Worm (Caenorhabditis elegans) whole organism, late embryonic: Measurements from ENCODE around the gene C27F2.10.

Experiments used
- F13H6.1 ChIP-seq: sonication (generic microtip); optimal IDR thresholded peaks from 2 replicates; lab custom pipeline; 2016; ENCODE audit warnings: missing genetic modification characterization, missing compliant biosample characterization
- K02D7.2 ChIP-seq: sonication (generic microtip); optimal IDR thresholded peaks from 2 replicates; lab custom pipeline; 2017; ENCODE audit warnings: mild to moderate bottlenecking, missing genetic modification characterization, missing compliant biosample characterization
- K09A11.1 ChIP-seq: sonication (generic microtip); optimal IDR thresholded peaks from 2 replicates; lab custom pipeline; 2017; ENCODE audit warnings: antibody characterized with exemption, mild to moderate bottlenecking, missing genetic modification characterization, missing compliant biosample characterization; ENCODE audit not compliant: insufficient read depth
- T23F11.4 ChIP-seq: fragments of 200-800 bp; sonication (Bioruptor generic); optimal IDR thresholded peaks from 2 replicates; lab custom pipeline; 2018; ENCODE audit warnings: mild to moderate bottlenecking, missing genetic modification characterization, missing compliant biosample characterization
- ahr-1 ChIP-seq: sonication (generic microtip); optimal IDR thresholded peaks from 2 replicates; lab custom pipeline; 2016; ENCODE audit warnings: missing genetic modification characterization, missing compliant biosample characterization
- ama-1 ChIP-seq: fragments of 150-350 bp; optimal IDR thresholded peaks from 2 replicates; lab custom pipeline; 2014
- ceh-19 ChIP-seq: fragments of 200-800 bp; sonication (Bioruptor generic); optimal IDR thresholded peaks from 2 replicates; lab custom pipeline; 2018; ENCODE audit warnings: mild to moderate bottlenecking, missing genetic modification characterization, missing compliant biosample characterization
- ceh-2 ChIP-seq: sonication (generic microtip); optimal IDR thresholded peaks from 2 replicates; lab custom pipeline; 2016; ENCODE audit warnings: missing genotype, missing genetic modification characterization, missing compliant biosample characterization
- ceh-24 ChIP-seq: sonication (generic microtip); optimal IDR thresholded peaks from 2 replicates; lab custom pipeline; 2016; ENCODE audit warnings: mild to moderate bottlenecking, missing genetic modification characterization, missing compliant biosample characterization
- ceh-31 ChIP-seq: sonication (generic microtip); optimal IDR thresholded peaks from 2 replicates; lab custom pipeline; 2016; ENCODE audit warnings: missing genetic modification characterization, missing compliant biosample characterization
- ceh-34 ChIP-seq: sonication (generic microtip); optimal IDR thresholded peaks from 2 replicates; lab custom pipeline; 2016; ENCODE audit warnings: mild to moderate bottlenecking, missing genetic modification characterization, missing compliant biosample characterization
- ceh-45 ChIP-seq: fragments of 200-800 bp; sonication (Bioruptor generic); IDR thresholded peaks from 2 replicates; pipeline ENCODE4 v1.3.6; 2022; ENCODE audit warnings: missing genetic modification reagents, missing genetic modification characterization, missing compliant biosample characterization
- ceh-9 ChIP-seq: sonication (generic microtip); optimal IDR thresholded peaks from 2 replicates; lab custom pipeline; 2016; ENCODE audit warnings: mild to moderate bottlenecking, missing genetic modification characterization, inconsistent platforms, missing compliant biosample characterization
- dmd-4 ChIP-seq: sonication (generic microtip); optimal IDR thresholded peaks from 2 replicates; lab custom pipeline; 2016; ENCODE audit warnings: borderline replicate concordance, missing genetic modification characterization, missing compliant biosample characterization
- dve-1 ChIP-seq: sonication (generic microtip); optimal IDR thresholded peaks from 2 replicates; lab custom pipeline; 2017; ENCODE audit warnings: antibody characterized with exemption, mild to moderate bottlenecking, missing genetic modification characterization, missing compliant biosample characterization
- elt-4 ChIP-seq: sonication (generic microtip); optimal IDR thresholded peaks from 2 replicates; lab custom pipeline; 2016; ENCODE audit warnings: missing genetic modification characterization, missing compliant biosample characterization
- ets-4 ChIP-seq: sonication (generic microtip); optimal IDR thresholded peaks from 2 replicates; lab custom pipeline; 2016; ENCODE audit warnings: missing genetic modification characterization, missing compliant biosample characterization
- eyg-1 ChIP-seq: sonication (generic microtip); optimal IDR thresholded peaks from 2 replicates; lab custom pipeline; 2016; ENCODE audit warnings: missing genotype, missing genetic modification characterization, missing compliant biosample characterization
- fkh-10 ChIP-seq: fragments of 150-350 bp; optimal IDR thresholded peaks from 2 replicates; lab custom pipeline; 2014; ENCODE audit warnings: missing biosample characterization, missing genetic modification reagents, missing genetic modification characterization
- fkh-6 ChIP-seq: sonication (generic microtip); optimal IDR thresholded peaks from 2 replicates; lab custom pipeline; 2016; ENCODE audit warnings: missing genetic modification characterization, missing compliant biosample characterization
- hlh-13 ChIP-seq: fragments of 200-800 bp; sonication (Bioruptor generic); optimal IDR thresholded peaks from 2 replicates; lab custom pipeline; 2018; ENCODE audit warnings: mild to moderate bottlenecking, missing genetic modification characterization, missing compliant biosample characterization
- hlh-15 ChIP-seq: sonication (generic microtip); optimal IDR thresholded peaks from 2 replicates; lab custom pipeline; 2016; ENCODE audit warnings: missing genetic modification characterization, missing compliant biosample characterization
- hlh-30 ChIP-seq: sonication (generic microtip); optimal IDR thresholded peaks from 2 replicates; lab custom pipeline; 2017; ENCODE audit warnings: antibody characterized with exemption, missing genetic modification characterization, missing compliant biosample characterization; ENCODE audit not compliant: insufficient read depth
- hlh-6 ChIP-seq: sonication (generic microtip); optimal IDR thresholded peaks from 2 replicates; lab custom pipeline; 2016; ENCODE audit warnings: missing genotype, missing genetic modification characterization, missing compliant biosample characterization
- lim-6 ChIP-seq: sonication (generic microtip); optimal IDR thresholded peaks from 2 replicates; lab custom pipeline; 2016; ENCODE audit warnings: missing genetic modification characterization, missing compliant biosample characterization
- mec-3 ChIP-seq: sonication (generic microtip); optimal IDR thresholded peaks from 2 replicates; lab custom pipeline; 2016; ENCODE audit warnings: borderline replicate concordance, missing genetic modification characterization, missing compliant biosample characterization
- nhr-232 ChIP-seq: sonication (generic microtip); optimal IDR thresholded peaks from 2 replicates; lab custom pipeline; 2016; ENCODE audit warnings: missing genetic modification characterization, missing compliant biosample characterization
- odd-2 ChIP-seq: sonication (generic microtip); optimal IDR thresholded peaks from 2 replicates; lab custom pipeline; 2017; ENCODE audit warnings: antibody characterized with exemption, mild to moderate bottlenecking, missing genetic modification characterization, missing compliant biosample characterization
- pax-1 ChIP-seq: fragments of 150-350 bp; optimal IDR thresholded peaks from 2 replicates; lab custom pipeline; 2014; ENCODE audit warnings: missing biosample characterization, missing genetic modification characterization
- pha-2 ChIP-seq: sonication (generic microtip); optimal IDR thresholded peaks from 2 replicates; lab custom pipeline; 2017; ENCODE audit warnings: mild to moderate bottlenecking, missing genetic modification characterization, missing compliant biosample characterization
- rnt-1 ChIP-seq: sonication (generic microtip); optimal IDR thresholded peaks from 2 replicates; lab custom pipeline; 2016; ENCODE audit warnings: missing genetic modification characterization, missing compliant biosample characterization
- sox-2 ChIP-seq: fragments of 200-800 bp; sonication (Bioruptor generic); IDR thresholded peaks from 2 replicates; pipeline ENCODE4 v1.3.6; 2022; ENCODE audit warnings: missing genetic modification reagents, missing genetic modification characterization, missing compliant biosample characterization
- syd-9 ChIP-seq: sonication (generic microtip); optimal IDR thresholded peaks from 2 replicates; lab custom pipeline; 2016; ENCODE audit warnings: mild to moderate bottlenecking, missing genetic modification characterization, moderate library complexity, missing compliant biosample characterization
- tbx-2 ChIP-seq: sonication (generic microtip); optimal IDR thresholded peaks from 2 replicates; lab custom pipeline; 2016; ENCODE audit warnings: missing genetic modification characterization, missing compliant biosample characterization
- ttx-3 ChIP-seq: sonication (generic microtip); optimal IDR thresholded peaks from 2 replicates; lab custom pipeline; 2016; ENCODE audit warnings: missing genetic modification reagents, missing genetic modification characterization, missing compliant biosample characterization
- zip-5 ChIP-seq: sonication (generic microtip); optimal IDR thresholded peaks from 2 replicates; lab custom pipeline; 2016; ENCODE audit warnings: missing genetic modification characterization, missing compliant biosample characterization
- ztf-16 ChIP-seq: sonication (generic microtip); optimal IDR thresholded peaks from 2 replicates; lab custom pipeline; 2017; ENCODE audit warnings: missing genetic modification characterization, missing compliant biosample characterization

The C27F2.10 gene

DNA sequence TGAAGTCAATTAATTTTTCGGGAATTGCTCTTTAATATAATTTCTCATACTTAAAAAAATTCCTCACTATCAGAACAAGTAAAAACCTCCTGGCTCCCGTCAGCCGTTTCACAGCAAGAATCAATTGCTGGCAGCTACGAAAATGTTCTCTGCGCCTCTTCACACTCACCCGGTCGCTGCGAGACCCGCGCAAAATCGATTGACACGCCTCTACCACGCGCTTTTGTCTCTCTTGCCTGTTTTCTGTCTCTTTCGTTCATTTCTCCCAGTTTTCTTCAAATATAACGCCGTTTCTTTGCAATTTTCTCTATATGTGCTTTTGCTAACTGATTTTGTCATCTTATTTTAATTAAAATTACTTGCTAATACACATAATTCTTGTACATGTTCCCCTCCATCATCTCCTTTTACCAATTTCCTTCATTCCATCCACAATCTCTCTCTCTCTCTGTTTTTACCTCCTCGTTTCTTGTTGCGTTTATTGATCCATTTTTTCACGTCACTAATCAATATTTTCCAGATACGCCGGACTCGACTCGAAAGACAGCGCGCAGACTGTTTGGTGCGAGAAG, 37.8 kb upstream of the C27F2.10 start, which contains the start of gene pcf-11 (continued):
- TF ChIP-seq ceh-19 (GFP tag; lab: Kevin White, UChicago): no peak
- no peak for TF ChIP-seq dve-1 (tag; lab: Kevin White, UChicago)
- no peak for TF ChIP-seq odd-2 (tag; lab: Kevin White, UChicago)
- TF ChIP-seq ceh-45 (GFP tag; lab: Robert Waterston, UW): no peak
- TF ChIP-seq ceh-24 (tag; lab: Kevin White, UChicago): no peak
- no peak for TF ChIP-seq sox-2
- TF ChIP-seq K02D7.2 (tag; lab: Kevin White, UChicago): no peak
- peak; percentile 43 for TF ChIP-seq ets-4 (tag; lab: Kevin White, UChicago)
- no peak for TF ChIP-seq eyg-1
- TF ChIP-seq ttx-3 (tag; lab: Kevin White, UChicago): no peak
- TF ChIP-seq fkh-6 (tag; lab: Kevin White, UChicago): no peak
- no peak for TF ChIP-seq ama-1 (lab: Kevin White, UChicago)
- no peak for TF ChIP-seq ceh-9 (tag; lab: Kevin White, UChicago)
- TF ChIP-seq dmd-4 (tag; lab: Kevin White, UChicago): no peak
- TF ChIP-seq K09A11.1 (tag; lab: Kevin White, UChicago): no peak
- no peak for TF ChIP-seq hlh-6 (tag; lab: Kevin White, UChicago)
- TF ChIP-seq rnt-1 (tag; lab: Kevin White, UChicago): peak; percentile 35
- no peak for TF ChIP-seq T23F11.4 (GFP tag; lab: Kevin White, UChicago)
- TF ChIP-seq zip-5 (tag; lab: Kevin White, UChicago): no peak
- TF ChIP-seq syd-9 (tag; lab: Kevin White, UChicago): no peak

DNA sequence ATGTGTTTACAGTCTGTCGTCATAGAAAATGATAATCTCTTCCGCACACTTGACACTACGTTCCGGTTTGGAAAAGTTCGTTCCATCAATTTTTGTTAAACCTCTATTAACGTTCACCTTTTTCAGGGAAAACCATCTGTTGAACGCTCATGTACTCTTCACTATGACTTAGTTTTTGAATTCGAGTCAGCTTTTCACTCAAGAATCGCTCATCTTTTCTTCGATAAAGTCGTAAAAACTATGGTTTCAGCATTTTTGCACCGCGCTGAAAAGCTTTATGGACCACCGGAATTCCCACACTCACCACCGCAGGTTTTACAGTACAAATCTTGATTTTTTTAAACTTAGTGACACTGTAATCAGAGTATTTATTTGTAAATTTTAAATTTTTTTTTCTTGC, 36.9 kb upstream of the C27F2.10 start:
- no peak for TF ChIP-seq odd-2 (tag; lab: Kevin White, UChicago)

DNA sequence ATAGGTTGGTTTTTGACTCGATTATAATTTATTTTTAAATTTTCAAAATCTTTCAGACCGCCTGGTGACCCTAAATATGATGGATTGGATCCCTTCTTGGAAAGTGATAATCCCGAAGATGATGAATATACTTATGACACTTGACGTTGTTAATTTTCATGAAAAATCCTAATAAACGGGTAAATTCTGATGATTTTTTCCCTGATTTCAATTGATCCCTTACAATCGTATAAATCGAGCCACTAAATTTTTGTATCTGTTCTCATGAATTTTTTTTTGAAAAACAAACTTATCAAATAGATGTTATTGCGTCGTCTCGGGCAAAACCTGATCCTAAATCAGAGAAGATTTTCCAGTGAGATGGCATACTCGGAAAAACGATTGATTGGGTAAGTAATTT, 36.3 kb upstream of the C27F2.10 start, which contains the start of gene R144.13:
Gene R144.13 (plus strand): TSS at position 301 of the 400 bp plus-strand sequence.
- TF ChIP-seq ceh-9 (tag; lab: Kevin White, UChicago) (no peak), zip-5 (tag; lab: Kevin White, UChicago) (no peak), lim-6 (no peak), fkh-10 (no peak), hlh-30 (tag; lab: Kevin White, UChicago) (no peak), ztf-16 (tag; lab: Kevin White, UChicago) (no peak), hlh-15 (tag; lab: Kevin White, UChicago) (no peak), elt-4 (no peak), ceh-2 (no peak), ahr-1 (tag; lab: Kevin White, UChicago) (no peak), T23F11.4 (GFP tag; lab: Kevin White, UChicago) (no peak), nhr-232 (tag; lab: Kevin White, UChicago) (no peak)

DNA sequence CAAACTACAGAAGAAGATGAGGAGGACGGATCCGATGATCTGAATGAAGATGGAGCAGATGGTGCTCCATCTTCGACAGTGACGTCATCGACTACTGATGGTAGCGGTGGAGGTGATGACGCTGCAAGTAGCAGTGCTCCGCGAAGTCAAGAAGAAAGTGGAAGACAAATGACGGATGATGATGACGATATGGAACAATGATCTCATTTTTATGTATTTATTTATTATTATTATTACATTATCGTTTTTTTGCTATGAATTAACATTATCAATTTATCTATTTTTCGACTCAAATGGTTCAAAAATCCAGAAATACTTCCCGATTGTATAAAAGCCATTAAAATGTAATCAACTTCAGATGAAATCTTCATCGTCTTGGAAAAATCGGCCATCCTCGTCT, 35.0 kb upstream of the C27F2.10 start, which contains the start of gene R144.3:
Gene R144.3 (plus strand): TSS at position 301 of the 400 bp plus-strand sequence.
- TF ChIP-seq ceh-19 (GFP tag; lab: Kevin White, UChicago) (no peak), pax-1 (no peak), hlh-6 (tag; lab: Kevin White, UChicago) (no peak), tbx-2 (tag; lab: Kevin White, UChicago) (no peak), pha-2 (no peak), T23F11.4 (GFP tag; lab: Kevin White, UChicago) (no peak), F13H6.1 (no peak), nhr-232 (tag; lab: Kevin White, UChicago) (no peak), ama-1 (lab: Kevin White, UChicago) (no peak), fkh-6 (tag; lab: Kevin White, UChicago) (no peak), ceh-31 (tag; lab: Kevin White, UChicago) (no peak), K09A11.1 (tag; lab: Kevin White, UChicago) (no peak), ceh-34 (tag; lab: Kevin White, UChicago) (no peak), mec-3 (tag; lab: Kevin White, UChicago) (no peak), sox-2 (no peak), odd-2 (tag; lab: Kevin White, UChicago) (no peak), lim-6 (no peak), hlh-13 (GFP tag; lab: Kevin White, UChicago) (no peak), elt-4 (no peak)
